Worm (Caenorhabditis elegans) whole organism, early embryonic: ENCODE results near the gene W07G4.2.

Experiments
- ama-1 ChIP-seq: fragments of 150-350 bp; optimal IDR thresholded peaks from 2 replicates; lab custom pipeline; 2014
- ceh-13 ChIP-seq: fragments of 200-800 bp; sonication (Bioruptor generic); optimal IDR thresholded peaks from 2 replicates; lab custom pipeline; 2018; ENCODE audit warnings: mild to moderate bottlenecking, missing genetic modification characterization, missing compliant biosample characterization
- ets-7 ChIP-seq: sonication (generic microtip); optimal IDR thresholded peaks from 2 replicates; lab custom pipeline; 2016; ENCODE audit warnings: missing genotype, missing genetic modification characterization, missing compliant biosample characterization
- hnd-1 ChIP-seq: sonication (generic microtip); optimal IDR thresholded peaks from 2 replicates; lab custom pipeline; 2016; ENCODE audit warnings: missing genetic modification characterization, missing compliant biosample characterization
- scrt-1 ChIP-seq: fragments of 200-800 bp; sonication (Bioruptor generic); IDR thresholded peaks from 2 replicates; pipeline ENCODE4 v1.3.6; 2022; ENCODE audit warnings: missing genetic modification characterization, missing compliant biosample characterization
- tbx-11 ChIP-seq: fragments of 200-800 bp; sonication (Bioruptor generic); IDR thresholded peaks from 2 replicates; pipeline ENCODE4 v1.3.6; 2022; ENCODE audit warnings: missing genetic modification characterization, missing compliant biosample characterization

- TF ChIP-seq ceh-13 (no peak), ama-1 (lab: Kevin White, UChicago) (no peak), tbx-11 (GFP tag; lab: Robert Waterston, UW) (no peak), ets-7 (tag; lab: Kevin White, UChicago) (no peak), scrt-1 (GFP tag; lab: Robert Waterston, UW) (no peak), hnd-1 (tag; lab: Kevin White, UChicago) (no peak)
Measured at ce11 chrV:13061836-13062235, 25.5 kb upstream of the W07G4.2 start, which contains the start of gene F42E8.1.
